Worm (Caenorhabditis elegans) whole organism, L2 larva: ENCODE measurements around the gene seb-3.

Experiments
- C34F6.9 ChIP-seq: fragments of 150-350 bp; optimal IDR thresholded peaks from 2 replicates; lab custom pipeline; 2014; ENCODE audit warnings: missing biosample characterization, missing genetic modification characterization
- F13H6.1 ChIP-seq: sonication (generic microtip); optimal IDR thresholded peaks from 2 replicates; lab custom pipeline; 2016; ENCODE audit warnings: missing genetic modification characterization, missing compliant biosample characterization
- R02D3.7 ChIP-seq: fragments of 150-350 bp; optimal IDR thresholded peaks from 2 replicates; lab custom pipeline; 2014; ENCODE audit warnings: missing biosample characterization, missing genetic modification characterization
- ZK546.5 ChIP-seq: sonication (generic microtip); optimal IDR thresholded peaks from 2 replicates; lab custom pipeline; 2017; ENCODE audit warnings: missing biosample characterization, missing genetic modification characterization
- alr-1 ChIP-seq: fragments of 150-350 bp; optimal IDR thresholded peaks from 2 replicates; lab custom pipeline; 2014; ENCODE audit warnings: missing biosample characterization, missing genetic modification characterization
- aly-2 ChIP-seq: fragments of 150-350 bp; optimal IDR thresholded peaks from 2 replicates; lab custom pipeline; 2014; ENCODE audit warnings: missing biosample characterization, missing genetic modification characterization
- ama-1 ChIP-seq: fragments of 150-350 bp; optimal IDR thresholded peaks from 2 replicates; lab custom pipeline; 2018; ENCODE audit warnings: inconsistent platforms
- blmp-1 ChIP-seq: sonication (generic microtip); optimal IDR thresholded peaks from 2 replicates; lab custom pipeline; 2017; ENCODE audit warnings: missing genetic modification characterization, mild to moderate bottlenecking, missing compliant biosample characterization, antibody characterized with exemption, moderate library complexity; ENCODE audit not compliant: insufficient read depth
- ceh-16 ChIP-seq: fragments of 150-350 bp; optimal IDR thresholded peaks from 2 replicates; lab custom pipeline; 2014; ENCODE audit warnings: missing biosample characterization, missing genetic modification characterization
- ceh-82 ChIP-seq: fragments of 150-350 bp; optimal IDR thresholded peaks from 2 replicates; lab custom pipeline; 2014; ENCODE audit warnings: missing biosample characterization, missing genetic modification characterization
- crh-2 ChIP-seq: sonication (generic microtip); optimal IDR thresholded peaks from 2 replicates; lab custom pipeline; 2017; ENCODE audit warnings: missing biosample characterization, missing genetic modification characterization
- dmd-4 ChIP-seq: sonication (generic microtip); optimal IDR thresholded peaks from 2 replicates; lab custom pipeline; 2017; ENCODE audit warnings: missing biosample characterization, missing genetic modification characterization
- egl-27 ChIP-seq: sonication (generic microtip); optimal IDR thresholded peaks from 3 replicates; lab custom pipeline; 2017; ENCODE audit warnings: missing biosample characterization, missing genetic modification reagents, missing genetic modification characterization
- elt-1 ChIP-seq: fragments of 150-350 bp; optimal IDR thresholded peaks from 2 replicates; lab custom pipeline; 2014; ENCODE audit warnings: missing biosample characterization, missing genetic modification characterization
- elt-3 ChIP-seq: sonication (generic microtip); optimal IDR thresholded peaks from 2 replicates; lab custom pipeline; 2017; ENCODE audit warnings: missing biosample characterization, missing genetic modification characterization
- fos-1 ChIP-seq: fragments of 150-350 bp; optimal IDR thresholded peaks from 2 replicates; lab custom pipeline; 2014; ENCODE audit warnings: missing biosample characterization, missing genetic modification characterization
- gmeb-1 ChIP-seq: fragments of 150-350 bp; optimal IDR thresholded peaks from 2 replicates; lab custom pipeline; 2014; ENCODE audit warnings: missing biosample characterization, missing genetic modification characterization
- lin-11 ChIP-seq: fragments of 150-350 bp; sonication (generic microtip); optimal IDR thresholded peaks from 2 replicates; lab custom pipeline; 2014; ENCODE audit warnings: missing biosample characterization, missing genetic modification characterization, inconsistent platforms, mixed read lengths
- lin-13 ChIP-seq: fragments of 150-350 bp; optimal IDR thresholded peaks from 2 replicates; lab custom pipeline; 2014; ENCODE audit warnings: missing biosample characterization, missing genetic modification reagents, missing genetic modification characterization
- lin-39 ChIP-seq: fragments of 150-350 bp; optimal IDR thresholded peaks from 2 replicates; lab custom pipeline; 2014; ENCODE audit warnings: missing biosample characterization, missing genetic modification reagents, missing genetic modification characterization
- lsy-2 ChIP-seq, 2 experiments: fragments of 150-350 bp in 1 of 2; sonication (generic microtip) in 1 of 2; optimal IDR thresholded peaks; 2 replicates each; lab custom pipeline; 2014 to 2017; ENCODE audit warnings: missing biosample characterization in 2 of 2, missing genetic modification characterization in 2 of 2
- mbf-1 ChIP-seq: sonication (generic microtip); optimal IDR thresholded peaks from 2 replicates; lab custom pipeline; 2017; ENCODE audit warnings: missing biosample characterization, missing genetic modification characterization
- mdl-1 ChIP-seq, 2 experiments: fragments of 150-350 bp in 1 of 2; sonication (generic microtip) in 1 of 2; optimal IDR thresholded peaks; 2 replicates each; lab custom pipeline; 2017; ENCODE audit warnings: missing biosample characterization in 2 of 2, missing genetic modification characterization in 2 of 2
- nhr-10 ChIP-seq: sonication (generic microtip); optimal IDR thresholded peaks from 2 replicates; lab custom pipeline; 2017; ENCODE audit warnings: missing biosample characterization, missing genetic modification characterization
- nhr-11 ChIP-seq: fragments of 150-350 bp; optimal IDR thresholded peaks from 2 replicates; lab custom pipeline; 2014; ENCODE audit warnings: missing biosample characterization, missing genetic modification characterization
- nhr-12 ChIP-seq: fragments of 150-350 bp; optimal IDR thresholded peaks from 2 replicates; lab custom pipeline; 2014; ENCODE audit warnings: missing biosample characterization, missing genetic modification characterization
- nhr-129 ChIP-seq: fragments of 150-350 bp; optimal IDR thresholded peaks from 2 replicates; lab custom pipeline; 2014; ENCODE audit warnings: missing biosample characterization, missing genetic modification characterization
- nhr-21 ChIP-seq: fragments of 150-350 bp; optimal IDR thresholded peaks from 2 replicates; lab custom pipeline; 2014; ENCODE audit warnings: missing biosample characterization, missing genetic modification characterization
- nhr-23 ChIP-seq: fragments of 150-350 bp; optimal IDR thresholded peaks from 2 replicates; lab custom pipeline; 2014; ENCODE audit warnings: missing biosample characterization, missing genetic modification reagents, missing genetic modification characterization
- nhr-237 ChIP-seq: fragments of 150-350 bp; optimal IDR thresholded peaks from 2 replicates; lab custom pipeline; 2014; ENCODE audit warnings: missing biosample characterization, missing genetic modification characterization
- nhr-25 ChIP-seq: fragments of 150-350 bp; sonication (generic microtip); optimal IDR thresholded peaks from 3 replicates; lab custom pipeline; 2014; ENCODE audit warnings: missing biosample characterization, missing genetic modification characterization
- nhr-6 ChIP-seq: fragments of 150-350 bp; optimal IDR thresholded peaks from 2 replicates; lab custom pipeline; 2014; ENCODE audit warnings: missing biosample characterization, missing genetic modification characterization
- nhr-77 ChIP-seq: fragments of 150-350 bp; optimal IDR thresholded peaks from 2 replicates; lab custom pipeline; 2014; ENCODE audit warnings: missing biosample characterization, missing genetic modification characterization
- peb-1 ChIP-seq: fragments of 150-350 bp; optimal IDR thresholded peaks from 2 replicates; lab custom pipeline; 2014; ENCODE audit warnings: missing biosample characterization, missing genetic modification characterization
- sem-4 ChIP-seq: fragments of 150-350 bp; optimal IDR thresholded peaks from 2 replicates; lab custom pipeline; 2014; ENCODE audit warnings: missing biosample characterization, missing genetic modification reagents, missing genetic modification characterization
- skn-1 ChIP-seq: sonication (generic microtip); optimal IDR thresholded peaks from 2 replicates; lab custom pipeline; 2017; ENCODE audit warnings: missing biosample characterization, missing genetic modification characterization
- sma-3 ChIP-seq: sonication (generic microtip); optimal IDR thresholded peaks from 2 replicates; lab custom pipeline; 2016; ENCODE audit warnings: missing genetic modification reagents, missing genetic modification characterization, missing compliant biosample characterization
- sma-9 ChIP-seq, 2 experiments: fragments of 150-350 bp in 1 of 2; sonication (generic microtip) in 1 of 2; optimal IDR thresholded peaks; 2 replicates each; lab custom pipeline; 2014 to 2016; ENCODE audit warnings: missing genetic modification characterization in 2 of 2, mild to moderate bottlenecking in 1 of 2, missing biosample characterization in 1 of 2, missing compliant biosample characterization in 1 of 2, missing genetic modification reagents in 1 of 2, moderate library complexity in 1 of 2
- snpc-4 ChIP-seq: fragments of 150-350 bp; optimal IDR thresholded peaks from 2 replicates; lab custom pipeline; 2014; ENCODE audit warnings: missing biosample characterization, missing genetic modification characterization
- unc-39 ChIP-seq: fragments of 150-350 bp; optimal IDR thresholded peaks from 2 replicates; lab custom pipeline; 2014; ENCODE audit warnings: missing biosample characterization, missing genetic modification characterization
- unc-55 ChIP-seq: fragments of 150-350 bp; sonication (generic microtip); optimal IDR thresholded peaks from 3 replicates; lab custom pipeline; 2014; ENCODE audit warnings: missing biosample characterization, missing genetic modification reagents, missing genetic modification characterization
- unc-62 ChIP-seq: fragments of 150-350 bp; optimal IDR thresholded peaks from 2 replicates; lab custom pipeline; 2014; ENCODE audit warnings: missing biosample characterization, missing genetic modification reagents, missing genetic modification characterization
- zag-1 ChIP-seq: fragments of 150-350 bp; optimal IDR thresholded peaks from 2 replicates; lab custom pipeline; 2014; ENCODE audit warnings: missing biosample characterization, missing genetic modification characterization
- ztf-1 ChIP-seq: fragments of 200-800 bp; sonication (Bioruptor generic); conservative IDR thresholded peaks from 2 replicates; pipeline ENCODE4 v1.3.6; 2022; ENCODE audit warnings: missing genetic modification characterization, missing compliant biosample characterization
- ztf-11 ChIP-seq: sonication (generic microtip); optimal IDR thresholded peaks from 2 replicates; lab custom pipeline; 2017; ENCODE audit warnings: missing biosample characterization, missing genetic modification characterization
- ztf-4 ChIP-seq: fragments of 150-350 bp; optimal IDR thresholded peaks from 2 replicates; lab custom pipeline; 2014; ENCODE audit warnings: missing biosample characterization, missing genetic modification characterization

Gene seb-3

DNA sequence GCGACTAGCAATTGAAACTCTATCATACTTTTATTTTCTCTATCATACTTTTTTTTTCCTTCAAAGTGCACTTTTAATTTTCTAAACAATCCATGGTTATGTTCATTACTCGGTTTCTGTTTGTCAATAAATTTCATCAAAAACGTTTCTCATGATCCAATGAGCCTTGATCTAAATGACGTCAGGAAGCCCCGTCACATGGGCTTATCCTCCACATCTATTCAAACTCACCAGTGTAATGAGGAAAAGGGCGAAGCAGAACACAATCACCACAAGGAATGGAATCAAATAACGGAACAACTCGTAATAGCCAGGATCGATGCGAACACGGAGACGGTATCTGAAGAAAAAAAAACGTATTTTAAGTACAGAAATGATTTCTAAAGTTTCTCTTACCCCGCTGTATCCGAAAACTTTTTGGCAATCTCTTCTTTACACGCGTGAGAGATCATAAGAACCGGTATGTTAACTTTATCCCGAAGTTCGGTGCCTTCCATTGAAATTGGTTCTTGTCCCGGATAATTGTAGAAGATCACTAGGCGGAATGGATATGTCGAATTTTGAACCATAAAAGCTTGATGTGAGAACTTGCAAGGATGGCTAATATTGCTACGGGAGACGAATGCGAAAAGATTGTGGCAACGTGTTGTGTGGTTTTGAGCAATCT is 13.1 kb downstream of the seb-3 start:
- peak; percentile 25 for TF ChIP-seq C34F6.9 (tag; lab: Kevin White, UChicago)
- TF ChIP-seq nhr-11 (tag; lab: Kevin White, UChicago), result no peak
- TF ChIP-seq gmeb-1, result no peak
- peak in 1 of 2 experiments; percentile 34 for TF ChIP-seq lsy-2 (tag; optimal IDR thresholded peaks at IDR 0.05; lab: Kevin White, UChicago)
- TF ChIP-seq fos-1 (tag; lab: Kevin White, UChicago), result no peak
- no peak for TF ChIP-seq nhr-6 (tag; lab: Kevin White, UChicago)
- TF ChIP-seq nhr-129 (tag; lab: Kevin White, UChicago), result peak; percentile 51
- no peak for TF ChIP-seq R02D3.7 (tag; lab: Kevin White, UChicago)
- TF ChIP-seq ama-1 (lab: Kevin White, UChicago), result no peak
- TF ChIP-seq sma-9 (GFP tag; optimal IDR thresholded peaks at IDR 0.05; lab: Kevin White, UChicago), result peak; percentile 53
- no peak for TF ChIP-seq sma-9 (tag; optimal IDR thresholded peaks at IDR 0.05; lab: Kevin White, UChicago)
- TF ChIP-seq elt-3 (tag; lab: Kevin White, UChicago), result no peak

DNA sequence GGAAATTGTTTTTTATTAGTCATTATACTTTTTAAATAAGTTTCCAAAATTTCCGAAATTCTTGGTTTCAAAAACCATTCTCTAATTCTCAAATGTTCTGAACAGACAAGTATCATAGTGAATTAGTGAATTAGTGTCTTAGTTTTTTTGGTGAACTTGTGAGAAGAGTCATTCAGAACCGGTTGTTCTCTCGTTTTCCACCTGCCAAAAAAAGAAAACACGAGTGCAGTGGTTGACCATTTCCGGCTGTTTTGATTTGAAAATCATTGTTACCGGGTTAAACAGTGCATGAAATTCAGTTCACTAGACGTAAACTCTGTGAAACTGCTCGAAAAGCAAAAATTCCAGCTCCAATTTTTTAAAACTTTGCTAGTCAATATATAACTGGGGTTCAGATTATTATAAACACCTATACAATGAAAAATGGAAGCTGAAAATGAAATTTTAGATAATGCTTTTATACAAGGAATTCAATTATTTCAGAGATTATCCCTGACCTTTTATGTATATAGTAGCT is 13.6 kb downstream of the seb-3 start:
- TF ChIP-seq ztf-1 (GFP tag; lab: Robert Waterston, UW) (no peak), snpc-4 (tag; lab: Kevin White, UChicago) (no peak), sma-9 (GFP tag; optimal IDR thresholded peaks at IDR 0.05; lab: Kevin White, UChicago) (peak; percentile 6), sma-9 (tag; optimal IDR thresholded peaks at IDR 0.05; lab: Kevin White, UChicago) (no peak)

DNA sequence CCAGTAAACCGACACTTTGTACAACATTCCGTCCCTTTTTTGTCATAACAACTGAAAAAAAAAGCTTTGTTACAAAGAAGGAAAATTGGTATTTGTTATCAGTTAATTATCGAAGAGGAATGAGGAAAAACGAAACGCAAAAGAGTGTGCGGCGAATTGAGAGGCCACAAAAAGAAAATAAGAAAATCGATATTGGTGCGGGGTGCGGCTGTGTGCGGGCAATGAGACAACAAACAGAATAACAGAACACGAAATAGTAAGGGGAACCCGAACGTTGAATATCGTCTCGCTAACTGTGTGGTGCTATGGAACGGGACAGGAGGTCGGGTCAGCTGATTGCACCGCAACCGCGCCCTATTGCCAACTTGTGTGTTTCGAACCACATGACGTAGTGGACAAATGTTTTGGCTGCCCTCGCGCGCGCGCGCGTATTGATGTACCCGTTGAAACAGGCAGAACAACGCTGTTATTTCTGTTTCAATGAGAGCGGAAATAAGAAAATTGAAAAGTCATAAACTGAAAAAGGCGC is 14.5 kb downstream of the seb-3 start, which contains the start of gene C18B12.4:
C18B12.4 (minus strand) TSS at position 51 of the 529 bp plus-strand sequence.
- TF ChIP-seq mdl-1 (tag; optimal IDR thresholded peaks at IDR 0.05; lab: Kevin White, UChicago) (peak; percentile 22 to 83), ceh-16 (peak; percentile 85), nhr-6 (tag; lab: Kevin White, UChicago) (peak; percentile 42), nhr-10 (tag; lab: Kevin White, UChicago) (no peak), ama-1 (lab: Kevin White, UChicago) (peak; percentile 39), ztf-11 (tag; lab: Kevin White, UChicago) (no peak), nhr-23 (tag; lab: Kevin White, UChicago) (no peak), elt-1 (tag; lab: Kevin White, UChicago) (no peak), unc-62 (GFP tag; lab: Kevin White, UChicago) (no peak), lin-39 (tag; lab: Kevin White, UChicago) (no peak), F13H6.1 (peak; percentile 85), lin-11 (tag; lab: Kevin White, UChicago) (peak; percentile 79), dmd-4 (no peak), ZK546.5 (tag; lab: Kevin White, UChicago) (no peak), lsy-2 (tag; optimal IDR thresholded peaks at IDR 0.05; lab: Kevin White, UChicago) (peak; percentile 15 to 83), nhr-11 (tag; lab: Kevin White, UChicago) (no peak), unc-39 (tag; lab: Kevin White, UChicago) (no peak), unc-55 (GFP tag; lab: Kevin White, UChicago) (peak; percentile 55), zag-1 (tag; lab: Kevin White, UChicago) (peak; percentile 62), lin-13 (GFP tag; lab: Kevin White, UChicago) (peak; percentile 72), crh-2 (tag; lab: Kevin White, UChicago) (peak; percentile 91), C34F6.9 (tag; lab: Kevin White, UChicago) (peak; percentile 90), ztf-1 (GFP tag; lab: Robert Waterston, UW) (no peak), nhr-21 (tag; lab: Kevin White, UChicago) (peak; percentile 79), elt-3 (tag; lab: Kevin White, UChicago) (no peak), aly-2 (tag; lab: Kevin White, UChicago) (no peak), alr-1 (tag; lab: Kevin White, UChicago) (no peak), fos-1 (tag; lab: Kevin White, UChicago) (peak; percentile 51), snpc-4 (tag; lab: Kevin White, UChicago) (peak; percentile 78), nhr-12 (tag; lab: Kevin White, UChicago) (no peak), skn-1 (tag; lab: Kevin White, UChicago) (no peak), ztf-4 (tag; lab: Kevin White, UChicago) (peak; percentile 65), egl-27 (tag; lab: Kevin White, UChicago) (peak; percentile 8), nhr-237 (no peak), sma-3 (GFP tag; lab: Kevin White, UChicago) (peak; percentile 88), mbf-1 (no peak), peb-1 (tag; lab: Kevin White, UChicago) (no peak), blmp-1 (peak; percentile 61), sem-4 (tag; lab: Kevin White, UChicago) (peak; percentile 79), nhr-25 (peak; percentile 90), nhr-129 (tag; lab: Kevin White, UChicago) (peak; percentile 94), ceh-82 (tag; lab: Kevin White, UChicago) (peak; percentile 26), sma-9 (GFP tag; optimal IDR thresholded peaks at IDR 0.05; lab: Kevin White, UChicago) (peak; percentile 89), sma-9 (tag; optimal IDR thresholded peaks at IDR 0.05; lab: Kevin White, UChicago) (no peak), nhr-77 (tag; lab: Kevin White, UChicago) (no peak)
